Worm (Caenorhabditis elegans) whole organism, L2 larva: ENCODE results near the gene Y38F1A.1.

ENCODE experiments used
- ama-1 ChIP-seq: fragments of 150-350 bp; optimal IDR thresholded peaks from 2 replicates; lab custom pipeline; 2018; ENCODE audit warnings: inconsistent platforms
- nhr-237 ChIP-seq: fragments of 150-350 bp; optimal IDR thresholded peaks from 2 replicates; lab custom pipeline; 2014; ENCODE audit warnings: missing biosample characterization, missing genetic modification characterization

ce11 chrII:12918960-12919553 lies 35.5 kb downstream of the Y38F1A.1 start, which contains the start of the genes F58G1.2 and wago-4:
- TF ChIP-seq ama-1 (lab: Kevin White, UChicago) (no peak), nhr-237 (no peak)
